Worm (Caenorhabditis elegans): ENCODE measurements around the gene T04H1.13.
A peak's percentile ranks its signal among the peaks of the same experiment; 100 is the strongest.

Gene T04H1.13

DNA sequence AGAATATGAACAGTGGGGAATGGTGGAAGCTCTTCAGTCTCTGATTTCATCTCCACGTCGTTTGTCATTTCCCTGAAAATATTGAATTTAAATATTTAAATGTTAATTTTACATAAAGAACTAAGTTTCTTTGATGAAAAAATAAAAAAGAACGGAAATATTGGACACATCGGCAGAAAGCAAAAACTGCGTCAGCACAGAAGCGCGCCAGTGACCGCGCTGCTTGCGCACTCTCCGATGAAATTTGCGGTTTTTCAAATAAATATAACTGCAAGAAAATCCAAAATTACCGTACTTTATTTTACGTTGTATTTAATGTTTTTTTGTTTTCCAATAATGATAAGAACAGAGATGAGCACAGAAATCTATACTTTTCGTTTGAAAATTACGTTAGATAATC lies 46.8 kb upstream of the T04H1.13 start, which contains the start of the genes srpa-68 and srh-16 (continued):
- TF ChIP-seq nhr-232 (tag; optimal IDR thresholded peaks at IDR 0.05), result no peak
- peak; percentile 33 for TF ChIP-seq hlh-13 (GFP tag; optimal IDR thresholded peaks at IDR 0.05)
- peak; percentile 60 for TF ChIP-seq fkh-6 (tag; optimal IDR thresholded peaks at IDR 0.05)
- TF ChIP-seq ref-2 (tag; optimal IDR thresholded peaks at IDR 0.05), result no peak
- peak; percentile 49 for TF ChIP-seq C38D4.7 (GFP tag; optimal IDR thresholded peaks at IDR 0.05)
- peak; percentile 33 for TF ChIP-seq npax-4 (tag; optimal IDR thresholded peaks at IDR 0.05)
- peak; percentile 64 for TF ChIP-seq hlh-15 (tag; optimal IDR thresholded peaks at IDR 0.05)
- peak; percentile 42 for TF ChIP-seq K02D7.2 (tag; optimal IDR thresholded peaks at IDR 0.05)
- peak; percentile 62 for TF ChIP-seq ceh-48 (tag; optimal IDR thresholded peaks at IDR 0.05)
- no peak for TF ChIP-seq pqm-1 (tag; optimal IDR thresholded peaks at IDR 0.05)
- peak; percentile 45 for TF ChIP-seq sox-4 (tag; optimal IDR thresholded peaks at IDR 0.05)
- TF ChIP-seq hlh-30 (tag; optimal IDR thresholded peaks at IDR 0.05; ENCODE audit: insufficient read depth), result no peak
- TF ChIP-seq ceh-14 (tag; optimal IDR thresholded peaks at IDR 0.05), result peak; percentile 57
- TF ChIP-seq elt-2 (tag; optimal IDR thresholded peaks at IDR 0.05), result peak; percentile 79
- no peak for TF ChIP-seq hlh-6 (tag; optimal IDR thresholded peaks at IDR 0.05)
- peak; percentile 15 for TF ChIP-seq ahr-1 (tag; optimal IDR thresholded peaks at IDR 0.05)
- TF ChIP-seq fkh-10 (GFP tag; optimal IDR thresholded peaks at IDR 0.05), result no peak
- peak; percentile 51 for TF ChIP-seq pat-9 (tag; optimal IDR thresholded peaks at IDR 0.05)

DNA sequence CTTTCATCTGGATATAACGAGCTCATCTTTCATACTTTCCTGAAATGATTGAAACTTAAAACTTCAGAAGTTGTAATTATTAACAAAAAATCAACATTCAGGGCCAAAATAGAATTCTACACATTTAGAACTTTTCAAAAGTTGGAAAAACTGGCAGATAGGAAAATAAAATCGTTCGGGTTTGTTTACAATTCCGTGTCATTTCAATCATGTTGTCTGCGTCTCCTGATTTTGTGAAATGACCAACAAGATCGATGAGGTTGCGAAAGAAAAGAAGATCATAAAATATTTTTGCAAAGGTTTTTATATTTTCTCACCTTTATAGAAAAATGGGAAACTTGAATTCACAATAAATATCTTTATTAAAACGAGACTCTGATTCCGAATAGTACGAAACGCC lies 43.7 kb upstream of the T04H1.13 start, which contains the start of gene rskd-1:
rskd-1 (minus strand) TSS at position 39 of the 400 bp plus-strand sequence.
- TF ChIP-seq unc-55 (GFP tag; optimal IDR thresholded peaks at IDR 0.05) (peak; percentile 51), ceh-9 (tag; optimal IDR thresholded peaks at IDR 0.05) (no peak)

DNA sequence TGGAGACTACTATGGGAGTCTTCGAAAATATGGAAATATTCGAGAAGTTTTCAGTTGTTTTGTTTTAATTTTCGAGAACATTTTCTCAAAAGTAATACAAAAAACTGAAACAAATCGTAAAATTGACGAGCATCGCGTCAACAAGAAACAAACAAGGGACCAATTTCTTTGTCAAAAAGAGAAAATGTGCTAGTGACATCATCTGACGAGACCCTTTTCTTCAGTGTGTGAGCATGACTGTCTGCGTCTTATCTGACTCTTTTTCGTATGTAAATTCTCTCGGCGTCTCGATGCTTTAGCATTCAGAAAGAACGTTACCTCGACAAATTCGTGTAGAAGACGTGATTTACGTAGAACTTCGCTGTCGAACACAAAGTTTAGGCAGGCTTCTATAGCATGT lies 42.8 kb upstream of the T04H1.13 start:
- no peak for TF ChIP-seq unc-42 (tag; optimal IDR thresholded peaks at IDR 0.05)
- no peak for TF ChIP-seq eyg-1 (tag; optimal IDR thresholded peaks at IDR 0.05)
- TF ChIP-seq C38D4.7 (GFP tag; optimal IDR thresholded peaks at IDR 0.05), result no peak
- no peak for TF ChIP-seq ceh-2 (tag; optimal IDR thresholded peaks at IDR 0.05)
- no peak for TF ChIP-seq elt-4 (tag; optimal IDR thresholded peaks at IDR 0.05)
- TF ChIP-seq unc-3 (GFP tag; conservative IDR thresholded peaks at IDR 0.05), result no peak
- no peak for TF ChIP-seq unc-3 (tag; optimal IDR thresholded peaks at IDR 0.05)
- no peak for TF ChIP-seq nhr-232 (tag; optimal IDR thresholded peaks at IDR 0.05)
- no peak for TF ChIP-seq Y22D7AL.16 (tag; optimal IDR thresholded peaks at IDR 0.05)
- TF ChIP-seq ceh-18 (tag; optimal IDR thresholded peaks at IDR 0.05), result no peak
- TF ChIP-seq ceh-9 (tag; optimal IDR thresholded peaks at IDR 0.05), result no peak
- no peak for TF ChIP-seq ceh-45 (GFP tag; IDR thresholded peaks at IDR 0.05)
- no peak for TF ChIP-seq pha-2 (tag; optimal IDR thresholded peaks at IDR 0.05)
- no peak for TF ChIP-seq hlh-13 (GFP tag; optimal IDR thresholded peaks at IDR 0.05)
- TF ChIP-seq ets-4 (tag; optimal IDR thresholded peaks at IDR 0.05), result no peak

DNA sequence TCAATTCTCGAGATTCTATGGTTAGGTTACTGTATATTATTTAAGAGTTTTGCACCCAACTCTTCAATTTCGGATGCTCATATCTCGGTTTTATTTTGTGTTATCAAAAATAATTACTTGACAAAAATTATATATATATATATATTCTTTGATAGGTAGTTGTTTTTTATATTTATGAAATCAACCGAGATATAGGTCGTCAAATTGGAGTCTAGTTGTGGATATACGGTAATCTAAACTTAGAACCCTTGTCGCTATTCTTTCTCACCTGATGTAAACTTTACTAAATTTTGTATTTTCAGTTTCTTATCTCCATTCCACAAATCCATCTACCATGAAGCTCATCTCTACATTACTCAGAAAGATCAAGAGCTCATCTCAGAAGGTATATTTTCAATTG lies 38.4 kb upstream of the T04H1.13 start, which contains the start of gene F55C5.10:
F55C5.10 (plus strand) TSS at position 301 of the 400 bp plus-strand sequence.
- TF ChIP-seq mec-3 (tag; optimal IDR thresholded peaks at IDR 0.05; ENCODE audit: borderline replicate concordance) (no peak), C38D4.7 (GFP tag; optimal IDR thresholded peaks at IDR 0.05) (no peak), ets-4 (tag; optimal IDR thresholded peaks at IDR 0.05) (no peak), dmd-4 (tag; optimal IDR thresholded peaks at IDR 0.05; ENCODE audit: borderline replicate concordance) (no peak), odd-2 (tag; optimal IDR thresholded peaks at IDR 0.05) (no peak), T23F11.4 (GFP tag; optimal IDR thresholded peaks at IDR 0.05) (no peak), elt-2 (tag; optimal IDR thresholded peaks at IDR 0.05) (no peak), pha-2 (tag; optimal IDR thresholded peaks at IDR 0.05) (no peak), ceh-14 (tag; optimal IDR thresholded peaks at IDR 0.05) (no peak), ceh-18 (tag; optimal IDR thresholded peaks at IDR 0.05) (no peak)

DNA sequence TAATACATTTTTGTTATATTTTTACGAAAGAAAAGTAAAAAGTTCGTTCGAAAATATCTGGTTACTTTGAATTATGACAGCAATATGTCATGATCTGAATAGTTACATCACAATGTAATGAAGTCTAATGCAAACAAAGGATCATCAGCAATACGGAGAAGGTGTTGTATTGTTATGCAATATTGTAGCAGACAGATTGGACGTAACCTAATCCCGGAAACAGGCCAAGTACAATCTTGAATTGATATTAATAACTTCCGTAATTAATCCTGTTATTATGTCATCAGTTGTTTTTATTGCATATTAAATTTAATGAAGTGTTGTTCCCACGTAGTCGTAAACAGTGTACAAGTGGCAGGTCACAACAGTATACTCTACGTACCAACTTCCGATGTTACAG lies 36.7 kb upstream of the T04H1.13 start:
- TF ChIP-seq rnt-1 (tag; optimal IDR thresholded peaks at IDR 0.05), result no peak
